Worm (Caenorhabditis elegans) whole organism, mixed stage, embryonic: ENCODE data around the gene clpf-1.

ENCODE experiments used
- lin-32 ChIP-seq: fragments of 200-800 bp; sonication (Bioruptor generic); optimal IDR thresholded peaks from 2 replicates; lab custom pipeline; 2018; ENCODE audit warnings: mild to moderate bottlenecking, missing genetic modification characterization, missing compliant biosample characterization
- mep-1 ChIP-seq: fragments of 150-350 bp; optimal IDR thresholded peaks from 2 replicates; lab custom pipeline; 2017; ENCODE audit warnings: missing biosample characterization, missing genetic modification reagents, missing genetic modification characterization, inconsistent platforms
- nhr-28 ChIP-seq: fragments of 150-350 bp; optimal IDR thresholded peaks from 2 replicates; lab custom pipeline; 2014; ENCODE audit warnings: missing biosample characterization, missing genetic modification characterization
- sem-2 ChIP-seq: fragments of 200-800 bp; sonication (Bioruptor generic); optimal IDR thresholded peaks from 2 replicates; lab custom pipeline; 2018; ENCODE audit warnings: mild to moderate bottlenecking, missing genetic modification characterization, missing compliant biosample characterization

DNA sequence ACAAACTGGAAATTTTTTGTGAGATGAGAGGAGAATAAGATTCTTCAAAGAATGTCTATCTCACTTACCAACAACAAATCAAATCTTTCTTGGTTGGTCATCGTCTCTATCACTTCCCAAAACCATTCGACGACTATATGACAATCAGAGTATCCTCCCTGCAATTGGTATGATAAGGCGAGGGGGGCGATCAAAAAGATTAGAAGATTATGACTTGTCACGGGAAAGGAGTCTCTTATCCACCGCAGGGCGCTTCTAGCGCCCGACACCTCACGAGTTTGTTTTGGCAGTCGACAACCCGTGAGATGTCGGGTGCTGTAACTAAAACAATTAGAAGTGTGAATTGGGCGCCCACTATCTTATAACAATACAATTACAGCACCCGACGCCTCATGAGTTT, 19.8 kb upstream of the clpf-1 start:
- TF ChIP-seq nhr-28 (tag; lab: Kevin White, UChicago) (no peak), mep-1 (no peak), sem-2 (GFP tag; lab: Kevin White, UChicago) (no peak), lin-32 (GFP tag; lab: Kevin White, UChicago) (no peak)
